Fruit fly (Drosophila melanogaster): ENCODE measurements around the gene GATAe.

DNA sequence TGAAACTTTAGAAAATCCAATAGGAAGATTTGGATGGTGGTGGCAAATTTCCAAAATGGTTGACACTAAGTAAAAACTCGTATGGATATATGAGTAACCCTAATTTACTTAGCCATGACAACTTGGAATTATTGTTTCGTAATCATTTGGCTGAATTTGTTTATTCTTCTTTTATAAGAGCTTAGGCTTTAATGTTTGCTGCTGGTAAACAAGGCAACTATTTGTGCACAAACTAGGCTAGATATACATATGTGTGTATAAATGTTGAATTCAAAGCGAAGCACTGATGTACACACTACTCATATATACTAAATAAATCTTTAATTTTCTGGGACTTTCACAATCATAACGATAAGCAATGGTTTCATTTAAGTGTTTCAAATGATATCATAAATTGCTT lies 3.0 kb upstream of the GATAe start:
- TF ChIP-seq CTCF (optimal IDR thresholded peaks at IDR 0.05): no peak
- no peak for TF ChIP-seq CG8478 (optimal IDR thresholded peaks at IDR 0.05)

Measured in S2 (cell line).